Worm (Caenorhabditis elegans) whole organism, late embryonic: ENCODE results near the gene cutl-4.

Experiments used
- C08G9.2 ChIP-seq: sonication (generic microtip); optimal IDR thresholded peaks from 2 replicates; lab custom pipeline; 2016; ENCODE audit warnings: mild to moderate bottlenecking, missing genetic modification characterization, moderate library complexity, missing compliant biosample characterization
- C38D4.7 ChIP-seq: fragments of 200-800 bp; sonication (Bioruptor generic); optimal IDR thresholded peaks from 2 replicates; lab custom pipeline; 2018; ENCODE audit warnings: mild to moderate bottlenecking, missing genetic modification characterization, moderate library complexity, missing compliant biosample characterization
- F13H6.1 ChIP-seq: sonication (generic microtip); optimal IDR thresholded peaks from 2 replicates; lab custom pipeline; 2016; ENCODE audit warnings: missing genetic modification characterization, missing compliant biosample characterization
- T23F11.4 ChIP-seq: fragments of 200-800 bp; sonication (Bioruptor generic); optimal IDR thresholded peaks from 2 replicates; lab custom pipeline; 2018; ENCODE audit warnings: mild to moderate bottlenecking, missing genetic modification characterization, missing compliant biosample characterization
- ceh-19 ChIP-seq: fragments of 200-800 bp; sonication (Bioruptor generic); optimal IDR thresholded peaks from 2 replicates; lab custom pipeline; 2018; ENCODE audit warnings: mild to moderate bottlenecking, missing genetic modification characterization, missing compliant biosample characterization
- ceh-2 ChIP-seq: sonication (generic microtip); optimal IDR thresholded peaks from 2 replicates; lab custom pipeline; 2016; ENCODE audit warnings: missing genotype, missing genetic modification characterization, missing compliant biosample characterization
- ceh-22 ChIP-seq: sonication (generic microtip); optimal IDR thresholded peaks from 2 replicates; lab custom pipeline; 2017; ENCODE audit warnings: missing biosample characterization, missing genetic modification characterization
- ceh-31 ChIP-seq: sonication (generic microtip); optimal IDR thresholded peaks from 2 replicates; lab custom pipeline; 2016; ENCODE audit warnings: missing genetic modification characterization, missing compliant biosample characterization
- ceh-34 ChIP-seq: sonication (generic microtip); optimal IDR thresholded peaks from 2 replicates; lab custom pipeline; 2016; ENCODE audit warnings: mild to moderate bottlenecking, missing genetic modification characterization, missing compliant biosample characterization
- ceh-9 ChIP-seq: sonication (generic microtip); optimal IDR thresholded peaks from 2 replicates; lab custom pipeline; 2016; ENCODE audit warnings: mild to moderate bottlenecking, missing genetic modification characterization, inconsistent platforms, missing compliant biosample characterization
- elt-2 ChIP-seq: sonication (generic microtip); optimal IDR thresholded peaks from 2 replicates; lab custom pipeline; 2016; ENCODE audit warnings: missing genetic modification reagents, missing genetic modification characterization, missing compliant biosample characterization
- elt-4 ChIP-seq: sonication (generic microtip); optimal IDR thresholded peaks from 2 replicates; lab custom pipeline; 2016; ENCODE audit warnings: missing genetic modification characterization, missing compliant biosample characterization
- ets-4 ChIP-seq: sonication (generic microtip); optimal IDR thresholded peaks from 2 replicates; lab custom pipeline; 2016; ENCODE audit warnings: missing genetic modification characterization, missing compliant biosample characterization
- eyg-1 ChIP-seq: sonication (generic microtip); optimal IDR thresholded peaks from 2 replicates; lab custom pipeline; 2016; ENCODE audit warnings: missing genotype, missing genetic modification characterization, missing compliant biosample characterization
- fkh-6 ChIP-seq: sonication (generic microtip); optimal IDR thresholded peaks from 2 replicates; lab custom pipeline; 2016; ENCODE audit warnings: missing genetic modification characterization, missing compliant biosample characterization
- gmeb-2 ChIP-seq: sonication (generic microtip); optimal IDR thresholded peaks from 2 replicates; lab custom pipeline; 2016; ENCODE audit warnings: missing genetic modification characterization, inconsistent platforms, missing compliant biosample characterization
- hlh-13 ChIP-seq: fragments of 200-800 bp; sonication (Bioruptor generic); optimal IDR thresholded peaks from 2 replicates; lab custom pipeline; 2018; ENCODE audit warnings: mild to moderate bottlenecking, missing genetic modification characterization, missing compliant biosample characterization
- hlh-30 ChIP-seq: sonication (generic microtip); optimal IDR thresholded peaks from 2 replicates; lab custom pipeline; 2017; ENCODE audit warnings: antibody characterized with exemption, missing genetic modification characterization, missing compliant biosample characterization; ENCODE audit not compliant: insufficient read depth
- hlh-6 ChIP-seq: sonication (generic microtip); optimal IDR thresholded peaks from 2 replicates; lab custom pipeline; 2016; ENCODE audit warnings: missing genotype, missing genetic modification characterization, missing compliant biosample characterization
- hlh-8 ChIP-seq: sonication (generic microtip); optimal IDR thresholded peaks from 2 replicates; lab custom pipeline; 2016; ENCODE audit warnings: missing genotype, missing genetic modification characterization, missing compliant biosample characterization
- mec-3 ChIP-seq: sonication (generic microtip); optimal IDR thresholded peaks from 2 replicates; lab custom pipeline; 2016; ENCODE audit warnings: borderline replicate concordance, missing genetic modification characterization, missing compliant biosample characterization
- nhr-11 ChIP-seq: fragments of 150-350 bp; optimal IDR thresholded peaks from 2 replicates; lab custom pipeline; 2014; ENCODE audit warnings: missing biosample characterization, missing genetic modification characterization
- nhr-232 ChIP-seq: sonication (generic microtip); optimal IDR thresholded peaks from 2 replicates; lab custom pipeline; 2016; ENCODE audit warnings: missing genetic modification characterization, missing compliant biosample characterization
- npax-4 ChIP-seq: sonication (generic microtip); optimal IDR thresholded peaks from 2 replicates; lab custom pipeline; 2016; ENCODE audit warnings: missing genetic modification characterization, missing compliant biosample characterization
- pag-3 ChIP-seq: sonication (generic microtip); optimal IDR thresholded peaks from 2 replicates; lab custom pipeline; 2016; ENCODE audit warnings: missing compliant biosample characterization, missing genetic modification characterization, borderline replicate concordance
- pat-9 ChIP-seq: fragments of 200-800 bp; sonication (Bioruptor generic); optimal IDR thresholded peaks from 2 replicates; lab custom pipeline; 2018; ENCODE audit warnings: mild to moderate bottlenecking, missing genetic modification characterization, moderate library complexity, missing compliant biosample characterization
- pha-4 ChIP-seq: fragments of 150-350 bp; optimal IDR thresholded peaks from 2 replicates; lab custom pipeline; 2018; ENCODE audit warnings: missing biosample characterization, missing genetic modification reagents, missing genetic modification characterization
- pqm-1 ChIP-seq: sonication (generic microtip); optimal IDR thresholded peaks from 2 replicates; lab custom pipeline; 2016; ENCODE audit warnings: missing genetic modification characterization, missing compliant biosample characterization
- pros-1 ChIP-seq: fragments of 150-350 bp; optimal IDR thresholded peaks from 2 replicates; lab custom pipeline; 2014; ENCODE audit warnings: missing biosample characterization, missing genetic modification reagents, missing genetic modification characterization
- sdc-2 ChIP-seq: sonication (generic microtip); optimal IDR thresholded peaks from 2 replicates; lab custom pipeline; 2016; ENCODE audit warnings: missing genotype, missing genetic modification characterization, missing compliant biosample characterization
- sox-2 ChIP-seq: fragments of 200-800 bp; sonication (Bioruptor generic); IDR thresholded peaks from 2 replicates; pipeline ENCODE4 v1.3.6; 2022; ENCODE audit warnings: missing genetic modification reagents, missing genetic modification characterization, missing compliant biosample characterization
- sox-4 ChIP-seq: sonication (generic microtip); optimal IDR thresholded peaks from 2 replicates; lab custom pipeline; 2017; ENCODE audit warnings: mild to moderate bottlenecking, missing genetic modification characterization, inconsistent platforms, missing compliant biosample characterization
- tbx-2 ChIP-seq: sonication (generic microtip); optimal IDR thresholded peaks from 2 replicates; lab custom pipeline; 2016; ENCODE audit warnings: missing genetic modification characterization, missing compliant biosample characterization
- tbx-7 ChIP-seq: sonication (generic microtip); optimal IDR thresholded peaks from 2 replicates; lab custom pipeline; 2016; ENCODE audit warnings: missing genotype, missing genetic modification characterization, missing compliant biosample characterization
- unc-3 ChIP-seq, 2 experiments: fragments of 200-800 bp in 1 of 2; sonication (Bioruptor generic) in 1 of 2; sonication (generic microtip) in 1 of 2; conservative IDR thresholded peaks in 1 of 2; optimal IDR thresholded peaks in 1 of 2; 2 replicates each; pipeline versions ENCODE4 v1.3.6 to Lab custom; 2016 to 2022; ENCODE audit warnings: missing compliant biosample characterization in 2 of 2, missing genetic modification characterization in 2 of 2, missing genetic modification reagents in 1 of 2
- unc-55 ChIP-seq: sonication (generic microtip); optimal IDR thresholded peaks from 2 replicates; lab custom pipeline; 2017; ENCODE audit warnings: missing biosample characterization, missing genetic modification reagents, missing genetic modification characterization
- ztf-16 ChIP-seq: sonication (generic microtip); optimal IDR thresholded peaks from 2 replicates; lab custom pipeline; 2017; ENCODE audit warnings: missing genetic modification characterization, missing compliant biosample characterization

Gene cutl-4

DNA sequence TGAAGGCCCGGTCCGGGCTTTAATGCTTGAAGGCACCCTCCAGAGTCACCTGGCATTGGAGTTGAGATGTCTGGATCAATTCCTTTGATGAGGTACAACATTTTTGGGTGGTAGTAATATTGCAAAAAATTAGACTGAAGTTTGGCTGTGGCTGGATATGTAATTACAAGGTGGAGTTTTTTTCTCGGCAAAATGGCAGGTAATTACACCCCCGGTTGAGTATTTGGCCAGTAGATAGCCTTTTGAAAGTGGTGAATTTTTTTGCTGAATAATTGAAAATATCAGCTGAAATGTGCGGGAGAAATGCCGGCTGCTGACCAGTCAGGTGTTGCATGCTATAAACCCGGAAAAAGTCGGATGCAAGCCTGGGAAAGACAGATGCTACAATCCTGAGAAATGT lies 40.6 kb downstream of the cutl-4 start, which contains the start of gene Y26G10.4:
Gene Y26G10.4 (minus strand): TSS at position 101 of the 400 bp plus-strand sequence.
- TF ChIP-seq ceh-19 (no peak), mec-3 (tag; lab: Kevin White, UChicago) (no peak), ceh-31 (tag; lab: Kevin White, UChicago) (no peak), pqm-1 (no peak), hlh-13 (GFP tag; lab: Kevin White, UChicago) (no peak), ceh-2 (tag; lab: Kevin White, UChicago) (no peak), elt-4 (tag; lab: Kevin White, UChicago) (no peak), F13H6.1 (tag; lab: Kevin White, UChicago) (no peak), ztf-16 (no peak), tbx-2 (tag; lab: Kevin White, UChicago) (no peak), ceh-9 (no peak), hlh-8 (no peak), sox-4 (no peak), unc-55 (GFP tag; lab: Kevin White, UChicago) (no peak), tbx-7 (tag; lab: Kevin White, UChicago) (no peak), ceh-34 (no peak), ceh-22 (tag; lab: Kevin White, UChicago) (no peak), eyg-1 (tag; lab: Kevin White, UChicago) (no peak)
- TF ChIP-seq, all 69 proteins: peak for 0

DNA sequence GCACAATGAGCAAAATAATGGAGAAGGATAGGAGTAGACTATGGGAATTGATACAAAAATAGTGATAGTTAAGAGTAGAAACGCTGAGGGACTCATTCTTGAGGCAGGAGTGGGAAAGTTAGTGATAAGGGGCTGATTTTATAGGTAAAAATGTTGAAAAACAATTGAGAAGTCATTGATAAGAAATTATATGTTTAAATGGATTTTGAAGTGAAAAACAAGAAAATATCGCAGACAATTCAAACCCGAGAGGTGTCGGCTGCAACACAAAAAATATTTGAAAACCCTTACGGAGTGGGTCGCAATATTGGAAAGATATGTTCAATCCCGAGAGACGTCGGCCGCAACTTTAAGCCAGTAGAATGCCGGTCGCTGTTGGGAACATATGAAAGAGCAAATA lies 42.9 kb downstream of the cutl-4 start, which contains the start of gene spp-29:
Gene spp-29 (minus strand): TSS at position 101 of the 400 bp plus-strand sequence.
- TF ChIP-seq hlh-30 (tag; lab: Kevin White, UChicago) (no peak), pag-3 (tag; lab: Kevin White, UChicago) (no peak), nhr-11 (no peak), ztf-16 (no peak), tbx-2 (tag; lab: Kevin White, UChicago) (no peak), hlh-6 (tag; lab: Kevin White, UChicago) (no peak), ceh-22 (tag; lab: Kevin White, UChicago) (no peak), pros-1 (no peak), C38D4.7 (GFP tag; lab: Kevin White, UChicago) (no peak)

DNA sequence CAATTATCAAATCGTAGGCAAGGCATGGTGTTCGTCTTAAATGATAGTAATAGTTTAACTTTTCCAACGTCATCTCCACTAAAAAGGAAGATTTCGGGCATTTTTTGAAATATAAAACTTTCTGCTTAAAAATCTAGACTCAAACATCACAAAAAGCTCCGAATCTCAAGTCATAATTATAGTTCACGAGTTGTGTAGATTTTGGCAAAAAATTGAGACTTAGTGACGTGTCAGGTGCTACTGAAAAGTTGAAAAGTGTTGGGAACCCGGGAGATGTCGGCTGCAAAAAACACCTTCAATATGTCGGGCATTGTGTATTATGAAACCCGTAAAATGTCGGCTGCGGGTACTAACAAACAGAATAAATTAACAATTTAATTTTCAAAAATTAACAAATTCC lies 43.9 kb downstream of the cutl-4 start, which contains the start of gene Y26G10.1:
Gene Y26G10.1 (minus strand): TSS at position 101 of the 400 bp plus-strand sequence.
- TF ChIP-seq pha-4 (tag; lab: Kevin White, UChicago) (no peak), hlh-13 (GFP tag; lab: Kevin White, UChicago) (no peak), gmeb-2 (tag; lab: Kevin White, UChicago) (no peak), elt-2 (tag; lab: Kevin White, UChicago) (no peak), sdc-2 (tag; lab: Kevin White, UChicago) (no peak), sox-2 (GFP tag; lab: Robert Waterston, UW) (no peak), fkh-6 (tag; lab: Kevin White, UChicago) (no peak), hlh-6 (tag; lab: Kevin White, UChicago) (no peak), nhr-232 (tag; lab: Kevin White, UChicago) (no peak), C08G9.2 (tag; lab: Kevin White, UChicago) (no peak), pat-9 (tag; lab: Kevin White, UChicago) (no peak), eyg-1 (tag; lab: Kevin White, UChicago) (no peak), T23F11.4 (GFP tag; lab: Kevin White, UChicago) (no peak), npax-4 (tag; lab: Kevin White, UChicago) (no peak)

DNA sequence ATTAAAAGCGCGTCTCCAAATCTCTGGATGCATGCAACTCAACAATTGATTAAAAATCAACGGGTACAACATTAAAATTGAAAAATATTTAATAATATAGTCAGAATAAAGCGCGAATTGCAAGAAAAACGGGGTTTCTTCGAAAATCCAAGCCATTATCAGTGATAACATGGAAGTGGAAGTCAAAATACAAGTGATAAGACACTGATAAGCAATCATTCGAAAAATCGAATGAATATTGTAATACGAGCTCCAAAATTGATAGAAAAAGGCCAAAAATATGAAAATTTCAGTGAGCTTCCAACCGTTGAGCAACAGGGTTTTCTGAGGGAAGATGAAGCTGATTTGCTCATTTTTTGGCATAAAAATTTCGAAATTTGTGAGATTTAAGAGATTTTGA lies 45.4 kb downstream of the cutl-4 start:
- TF ChIP-seq ets-4 (tag; lab: Kevin White, UChicago), result no peak
- TF ChIP-seq elt-2 (tag; lab: Kevin White, UChicago), result peak; percentile 87
- TF ChIP-seq unc-3 (GFP tag; conservative IDR thresholded peaks at IDR 0.05; lab: Robert Waterston, UW), result no peak
- no peak for TF ChIP-seq unc-3 (tag; optimal IDR thresholded peaks at IDR 0.05; lab: Kevin White, UChicago)
- no peak for TF ChIP-seq nhr-232 (tag; lab: Kevin White, UChicago)
